Fruit fly (Drosophila melanogaster): ENCODE results near the gene Cpr65Ec.

Cpr65Ec gene

dm6 chr3L:7090764-7091163, 2.2 kb upstream of the Cpr65Ec start (continued):
- TF ChIP-seq Ets65A (GFP tag), result peak; percentile 39
- peak; percentile 81 for TF ChIP-seq CG31441 (GFP tag; IDR thresholded peaks at IDR 0.05)
- TF ChIP-seq row (GFP tag; IDR thresholded peaks at IDR 0.05), result peak; percentile 67
- peak; percentile 71 for TF ChIP-seq CG12071 (GFP tag; optimal IDR thresholded peaks at IDR 0.05)
- TF ChIP-seq Aef1 (GFP tag; IDR thresholded peaks at IDR 0.05), result peak; percentile 60
- no peak for TF ChIP-seq pzg (GFP tag; optimal IDR thresholded peaks at IDR 0.05)
- no peak for TF ChIP-seq Hr39 (optimal IDR thresholded peaks at IDR 0.05)
- TF ChIP-seq dmrt11E (tag; optimal IDR thresholded peaks at IDR 0.05), result no peak
- TF ChIP-seq twi (tag; optimal IDR thresholded peaks at IDR 0.05), result no peak
- peak; percentile 57 for TF ChIP-seq Nf-YC (tag; optimal IDR thresholded peaks at IDR 0.05)
- TF ChIP-seq CG11093 (GFP tag; IDR thresholded peaks at IDR 0.05), result peak; percentile 49; the same call in 2 of the 3 replicates
- peak; percentile 72 for TF ChIP-seq unpg (GFP tag; optimal IDR thresholded peaks at IDR 0.05)

- no peak for TF ChIP-seq CG32532 (GFP tag; IDR thresholded peaks at IDR 0.05)
- no peak for TF ChIP-seq sisA (GFP tag; IDR thresholded peaks at IDR 0.05)
- TF ChIP-seq hb (GFP tag; IDR thresholded peaks at IDR 0.05; ENCODE audit: partially characterized antibody), result 0 out of 3 replicates have a peak, but pooled peaks have one; percentile 19
- no peak for TF ChIP-seq CG3847 (GFP tag; IDR thresholded peaks at IDR 0.05)
- peak; percentile 9 for TF ChIP-seq CG13894 (tag; optimal IDR thresholded peaks at IDR 0.05)
- no peak; the same call in 2 of the 3 replicates for TF ChIP-seq Mrtf (GFP tag; IDR thresholded peaks at IDR 0.05)
- no peak for TF ChIP-seq CG32772 (GFP tag; IDR thresholded peaks at IDR 0.05)
- TF ChIP-seq Atf3 (GFP tag; optimal IDR thresholded peaks at IDR 0.05), result no peak
- TF ChIP-seq CG12659 (GFP tag; optimal IDR thresholded peaks at IDR 0.05), result no peak
- no peak for TF ChIP-seq tgo (GFP tag; IDR thresholded peaks at IDR 0.05)
- TF ChIP-seq Deaf1 (tag; optimal IDR thresholded peaks at IDR 0.05), result no peak
- peak; percentile 33; the same call in 1 of the 3 replicates for TF ChIP-seq ci (GFP tag; IDR thresholded peaks at IDR 0.05)
- no peak for TF ChIP-seq bsh (GFP tag; optimal IDR thresholded peaks at IDR 0.05)
Measured at dm6 chr3L:7091331-7091904, 1.6 kb upstream of the Cpr65Ec start.

- peak; percentile 74 for TF ChIP-seq Dref (GFP tag; IDR thresholded peaks at IDR 0.05)
- TF ChIP-seq sd (tag; optimal IDR thresholded peaks at IDR 0.05), result no peak
- peak; percentile 58; the same call in 1 of the 2 replicates for TF ChIP-seq ato (GFP tag; IDR thresholded peaks at IDR 0.05; ENCODE audit: partially characterized antibody)
- peak; percentile 50 for TF ChIP-seq BEAF-32 (GFP tag; optimal IDR thresholded peaks at IDR 0.05)
- TF ChIP-seq CG2116 (GFP tag; optimal IDR thresholded peaks at IDR 0.05), result peak; percentile 77
- TF ChIP-seq CG34224 (GFP tag; IDR thresholded peaks at IDR 0.05; ENCODE audit: partially characterized antibody), result peak; percentile 56
- peak; percentile 56 for TF ChIP-seq vvl (GFP tag; IDR thresholded peaks at IDR 0.05)
- TF ChIP-seq CG12104 (GFP tag; optimal IDR thresholded peaks at IDR 0.05), result no peak
- peak; percentile 42; the same call in 1 of the 3 replicates for TF ChIP-seq vnd (GFP tag; IDR thresholded peaks at IDR 0.05; ENCODE audit: partially characterized antibody)
- TF ChIP-seq Xbp1 (GFP tag; optimal IDR thresholded peaks at IDR 0.05), result no peak
- peak; percentile 55 for TF ChIP-seq tna (GFP tag; IDR thresholded peaks at IDR 0.05; ENCODE audit: partially characterized antibody)
- TF ChIP-seq mld (GFP tag; IDR thresholded peaks at IDR 0.05; ENCODE audit: partially characterized antibody), result peak; percentile 51; the same call in 1 of the 3 replicates
- TF ChIP-seq zfh2 (GFP tag; optimal IDR thresholded peaks at IDR 0.05), result no peak
- peak; percentile 63 for TF ChIP-seq knrl (GFP tag; IDR thresholded peaks at IDR 0.05; ENCODE audit: partially characterized antibody)
- TF ChIP-seq Ssrp (tag; optimal IDR thresholded peaks at IDR 0.05), result no peak
- TF ChIP-seq Ets97D (GFP tag; optimal IDR thresholded peaks at IDR 0.05), result no peak
- peak; percentile 69 for TF ChIP-seq Dll (GFP tag; IDR thresholded peaks at IDR 0.05; ENCODE audit: partially characterized antibody)
- TF ChIP-seq CG7928 (GFP tag; optimal IDR thresholded peaks at IDR 0.05), result peak; percentile 71
- TF ChIP-seq amos (GFP tag; IDR thresholded peaks at IDR 0.05; ENCODE audit: partially characterized antibody), result peak; percentile 71
- peak; percentile 67 for TF ChIP-seq unc-4 (GFP tag; IDR thresholded peaks at IDR 0.05; ENCODE audit: partially characterized antibody)
- TF ChIP-seq CG13287 (GFP tag; IDR thresholded peaks at IDR 0.05; ENCODE audit: partially characterized antibody), result peak; percentile 72
- peak; percentile 40; the same call in 1 of the 3 replicates for TF ChIP-seq CG16813 (GFP tag; IDR thresholded peaks at IDR 0.05; ENCODE audit: partially characterized antibody)
- TF ChIP-seq Max (GFP tag; optimal IDR thresholded peaks at IDR 0.05), result no peak
Measured at dm6 chr3L:7094020-7094419, 1.0 kb downstream of the Cpr65Ec start.

All from whole organism, embryonic.